Fruit fly (Drosophila melanogaster) whole organism, embryonic: ENCODE results near the gene Art3.
A peak's percentile ranks its signal among the peaks of the same experiment; 100 is the strongest.

Experiments
- C15 ChIP-seq: fragments of 200-800 bp; sonication (Bioruptor generic); IDR thresholded peaks from 3 replicates; pipeline ENCODE4 v1.3.6; 2022; ENCODE audit warnings: missing biosample characterization, missing genetic modification characterization
- CG11085 ChIP-seq: fragments of 200-800 bp; sonication (Bioruptor generic); IDR thresholded peaks from 2 replicates; pipeline ENCODE4 v1.3.6; 2022; ENCODE audit warnings: missing biosample characterization, missing genetic modification characterization
- CG11504 ChIP-seq: fragments of 200-800 bp; sonication (Bioruptor generic); optimal IDR thresholded peaks from 3 replicates; lab custom pipeline; 2019; ENCODE audit warnings: missing biosample characterization, mild to moderate bottlenecking, missing genetic modification characterization, moderate library complexity
- CG12299 ChIP-seq: fragments of 200-800 bp; sonication (Bioruptor generic); optimal IDR thresholded peaks from 2 replicates; lab custom pipeline; 2018; ENCODE audit warnings: missing biosample characterization, mild to moderate bottlenecking, missing genetic modification characterization
- CG12769 ChIP-seq: fragments of 200-800 bp; sonication (Bioruptor generic); optimal IDR thresholded peaks from 2 replicates; lab custom pipeline; 2019; ENCODE audit warnings: missing biosample characterization, mild to moderate bottlenecking, missing genetic modification characterization, moderate library complexity
- CG1647 ChIP-seq: fragments of 200-800 bp; sonication (Bioruptor generic); optimal IDR thresholded peaks from 3 replicates; lab custom pipeline; 2016; ENCODE audit warnings: missing biosample characterization, missing genetic modification characterization
- CG16815 ChIP-seq: fragments of 200-800 bp; sonication (Bioruptor generic); optimal IDR thresholded peaks from 3 replicates; lab custom pipeline; 2017; ENCODE audit warnings: missing biosample characterization, mild to moderate bottlenecking, missing genetic modification characterization
- CG17912 ChIP-seq: fragments of 200-800 bp; sonication (Bioruptor generic); optimal IDR thresholded peaks from 2 replicates; lab custom pipeline; 2018; ENCODE audit warnings: missing biosample characterization, mild to moderate bottlenecking, missing genetic modification characterization
- CG1792 ChIP-seq: fragments of 200-800 bp; sonication (Bioruptor generic); optimal IDR thresholded peaks from 2 replicates; lab custom pipeline; 2016; ENCODE audit warnings: missing biosample characterization, missing genetic modification characterization
- CG18476 ChIP-seq: fragments of 200-800 bp; sonication (Bioruptor generic); optimal IDR thresholded peaks from 2 replicates; lab custom pipeline; 2016; ENCODE audit warnings: missing biosample characterization, mild to moderate bottlenecking, missing genetic modification characterization
- CG2116 ChIP-seq: fragments of 200-800 bp; sonication (Bioruptor generic); optimal IDR thresholded peaks from 3 replicates; lab custom pipeline; 2018; ENCODE audit warnings: missing biosample characterization, mild to moderate bottlenecking, missing genetic modification characterization
- CG2129 ChIP-seq: fragments of 200-800 bp; sonication (Bioruptor generic); IDR thresholded peaks from 2 replicates; pipeline ENCODE4 v1.3.6; 2022; ENCODE audit warnings: missing biosample characterization, missing genetic modification characterization; ENCODE audit not compliant: partially characterized antibody
- CG32532 ChIP-seq: fragments of 200-800 bp; sonication (Bioruptor generic); IDR thresholded peaks from 2 replicates; pipeline ENCODE4 v1.3.6; 2022; ENCODE audit warnings: missing biosample characterization, missing genetic modification characterization
- CG33213 ChIP-seq: fragments of 200-800 bp; sonication (Bioruptor generic); optimal IDR thresholded peaks from 3 replicates; lab custom pipeline; 2016; ENCODE audit warnings: missing biosample characterization, missing genetic modification characterization
- CG4854 ChIP-seq: fragments of 200-800 bp; sonication (Bioruptor generic); optimal IDR thresholded peaks from 2 replicates; lab custom pipeline; 2016; ENCODE audit warnings: missing biosample characterization, missing genetic modification characterization, inconsistent platforms
- CG5180 ChIP-seq: fragments of 200-800 bp; sonication (Bioruptor generic); optimal IDR thresholded peaks from 3 replicates; lab custom pipeline; 2017; ENCODE audit warnings: missing biosample characterization, missing genetic modification characterization, mild to moderate bottlenecking, moderate library complexity, missing genetic modification reagents
- CG5953 ChIP-seq: fragments of 200-800 bp; sonication (Bioruptor generic); IDR thresholded peaks from 2 replicates; pipeline ENCODE4 v1.3.6; 2022; ENCODE audit warnings: missing biosample characterization, missing genetic modification characterization
- CG8290 ChIP-seq, 3 experiments: fragments of 200-800 bp; sonication (Bioruptor generic); optimal IDR thresholded peaks; 2 replicates each; lab custom pipeline; 2016 to 2019; ENCODE audit warnings: missing biosample characterization in 3 of 3, missing genetic modification characterization in 3 of 3, mild to moderate bottlenecking in 2 of 3, moderate library complexity in 1 of 3
- Camta ChIP-seq: fragments of 200-800 bp; sonication (Bioruptor generic); optimal IDR thresholded peaks from 2 replicates; lab custom pipeline; 2016; ENCODE audit warnings: missing biosample characterization, missing genetic modification characterization
- D19A ChIP-seq: fragments of 200-800 bp; optimal IDR thresholded peaks from 3 replicates; lab custom pipeline; 2019; ENCODE audit warnings: missing biosample characterization, mild to moderate bottlenecking, missing genetic modification characterization, moderate library complexity
- Deaf1 ChIP-seq: fragments of 200-800 bp; optimal IDR thresholded peaks from 3 replicates; lab custom pipeline; 2019; ENCODE audit warnings: missing biosample characterization, mild to moderate bottlenecking, missing genetic modification characterization, moderate library complexity
- Dll ChIP-seq: fragments of 200-800 bp; sonication (Bioruptor generic); IDR thresholded peaks from 4 replicates; pipeline ENCODE4 v1.3.6; 2022; ENCODE audit warnings: missing biosample characterization, missing genetic modification characterization; ENCODE audit not compliant: partially characterized antibody
- Doc2 ChIP-seq: fragments of 200-800 bp; sonication (Bioruptor generic); IDR thresholded peaks from 2 replicates; pipeline ENCODE4 v1.3.6; 2022; ENCODE audit warnings: missing biosample characterization, missing genetic modification characterization
- Ets97D ChIP-seq: fragments of 200-800 bp; sonication (Bioruptor generic); optimal IDR thresholded peaks from 3 replicates; lab custom pipeline; 2016; ENCODE audit warnings: missing biosample characterization, missing genetic modification characterization
- Hr78 ChIP-seq, 2 experiments: fragments of 200-800 bp in 1 of 2; fragments of >200 bp in 1 of 2; sonication (Bioruptor generic) in 1 of 2; optimal IDR thresholded peaks; 2 replicates each; lab custom pipeline; 2017 to 2019; ENCODE audit warnings: missing biosample characterization in 2 of 2, missing genetic modification characterization in 2 of 2, mild to moderate bottlenecking in 1 of 2, moderate library complexity in 1 of 2
- Taf1 ChIP-seq: fragments of 200-800 bp; sonication (Bioruptor generic); IDR thresholded peaks from 2 replicates; pipeline ENCODE4 v1.3.6; 2022; ENCODE audit warnings: missing biosample characterization, missing genetic modification characterization
- Xbp1 ChIP-seq: fragments of 200-800 bp; sonication (Bioruptor generic); optimal IDR thresholded peaks from 3 replicates; lab custom pipeline; 2016; ENCODE audit warnings: missing biosample characterization, mild to moderate bottlenecking, missing genetic modification characterization
- al ChIP-seq: fragments of 200-800 bp; sonication (Bioruptor generic); IDR thresholded peaks from 2 replicates; pipeline ENCODE4 v1.3.6; 2022; ENCODE audit warnings: missing biosample characterization, missing genetic modification characterization
- ap ChIP-seq: fragments of 200-800 bp; sonication (Bioruptor generic); IDR thresholded peaks from 2 replicates; pipeline ENCODE4 v1.3.6; 2022; ENCODE audit warnings: missing biosample characterization, missing genetic modification characterization
- cas ChIP-seq: fragments of 200-800 bp; sonication (Bioruptor generic); IDR thresholded peaks from 2 replicates; pipeline ENCODE4 v1.3.6; 2022; ENCODE audit warnings: missing biosample characterization, missing genetic modification characterization
- dm ChIP-seq: fragments of 200-800 bp; sonication (Bioruptor generic); optimal IDR thresholded peaks from 3 replicates; lab custom pipeline; 2016; ENCODE audit warnings: missing biosample characterization, missing genetic modification characterization
- en ChIP-seq: fragments of 200-800 bp; sonication (Bioruptor generic); optimal IDR thresholded peaks from 2 replicates; lab custom pipeline; 2016; ENCODE audit warnings: missing biosample characterization, missing genetic modification characterization
- fd64A ChIP-seq: fragments of 200-800 bp; sonication (Bioruptor generic); optimal IDR thresholded peaks from 3 replicates; lab custom pipeline; 2018; ENCODE audit warnings: missing biosample characterization, mild to moderate bottlenecking, missing genetic modification characterization
- gsb-n ChIP-seq: fragments of 200-800 bp; sonication (Bioruptor generic); optimal IDR thresholded peaks from 3 replicates; lab custom pipeline; 2018; ENCODE audit warnings: missing biosample characterization, mild to moderate bottlenecking, missing genetic modification characterization
- hkb ChIP-seq, 2 experiments: fragments of 200-800 bp in 1 of 2; fragments of >200 bp in 1 of 2; sonication (Bioruptor generic) in 1 of 2; IDR thresholded peaks in 1 of 2; optimal IDR thresholded peaks in 1 of 2; 2 replicates each; pipeline versions ENCODE4 v1.3.6 to Lab custom; 2017 to 2022; ENCODE audit warnings: missing biosample characterization in 1 of 2, missing genetic modification characterization in 1 of 2
- ind ChIP-seq: fragments of 200-800 bp; sonication (Bioruptor generic); optimal IDR thresholded peaks from 3 replicates; lab custom pipeline; 2016; ENCODE audit warnings: missing biosample characterization, missing genetic modification characterization
- ken ChIP-seq: fragments of 200-800 bp; sonication (Bioruptor generic); IDR thresholded peaks from 3 replicates; pipeline ENCODE4 v1.3.6; 2022; ENCODE audit warnings: missing biosample characterization, missing genetic modification characterization
- kni ChIP-seq: fragments of 200-800 bp; sonication (Bioruptor generic); optimal IDR thresholded peaks from 3 replicates; lab custom pipeline; 2017; ENCODE audit warnings: mild to moderate bottlenecking, missing biosample characterization, missing genetic modification reagents, missing genetic modification characterization
- mirr ChIP-seq: fragments of 200-800 bp; sonication (Bioruptor generic); optimal IDR thresholded peaks from 3 replicates; lab custom pipeline; 2018; ENCODE audit warnings: missing biosample characterization, mild to moderate bottlenecking, missing genetic modification characterization
- pros ChIP-seq: fragments of 200-800 bp; sonication (Bioruptor generic); optimal IDR thresholded peaks from 3 replicates; lab custom pipeline; 2019; ENCODE audit warnings: missing biosample characterization, mild to moderate bottlenecking, missing genetic modification characterization, moderate library complexity
- psq ChIP-seq: fragments of 200-800 bp; sonication (Bioruptor generic); optimal IDR thresholded peaks from 2 replicates; lab custom pipeline; 2017; ENCODE audit warnings: missing biosample characterization, missing genetic modification characterization
- schlank ChIP-seq: fragments of 200-800 bp; sonication (Bioruptor generic); optimal IDR thresholded peaks from 2 replicates; lab custom pipeline; 2018; ENCODE audit warnings: missing biosample characterization, mild to moderate bottlenecking, missing genetic modification characterization
- sens ChIP-seq: fragments of 200-800 bp; sonication (Bioruptor generic); peaks from one replicate; lab custom pipeline; 2016; ENCODE audit warnings: missing biosample characterization, missing genetic modification characterization
- sr ChIP-seq: fragments of 200-800 bp; sonication (Bioruptor generic); IDR thresholded peaks from 3 replicates; pipeline ENCODE4 v1.3.6; 2022; ENCODE audit warnings: missing biosample characterization, missing genetic modification characterization
- tx ChIP-seq: fragments of 200-800 bp; sonication (Bioruptor generic); optimal IDR thresholded peaks from 2 replicates; lab custom pipeline; 2016; ENCODE audit warnings: missing biosample characterization, missing genetic modification characterization
- unc-4 ChIP-seq: fragments of 200-800 bp; sonication (Bioruptor generic); IDR thresholded peaks from 2 replicates; pipeline ENCODE4 v1.3.6; 2022; ENCODE audit warnings: missing biosample characterization, missing genetic modification characterization; ENCODE audit not compliant: partially characterized antibody

Gene Art3

DNA sequence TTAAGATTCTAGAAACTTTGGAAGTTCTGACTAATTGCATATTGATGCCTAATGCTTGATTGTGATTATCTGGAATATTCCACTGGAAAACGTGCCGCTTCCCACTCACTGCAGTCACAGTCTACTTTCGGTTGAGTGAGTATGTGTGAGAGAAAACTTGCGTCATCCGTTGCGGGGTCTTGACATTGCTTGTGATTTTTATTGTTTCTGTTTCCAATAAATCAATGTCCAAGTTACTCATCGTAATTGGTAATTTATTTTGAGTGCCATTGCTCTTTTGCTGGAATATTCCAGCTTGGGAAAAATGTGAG, 13.8 kb upstream of the Art3 start (continued):
- TF ChIP-seq CG5180 (GFP tag; lab: Kevin White, UChicago): no peak
- TF ChIP-seq CG17912 (GFP tag; lab: Kevin White, UChicago): peak; percentile 64
- TF ChIP-seq ken (GFP tag; lab: Robert Waterston, UW): no peak
- TF ChIP-seq CG11504: no peak
- TF ChIP-seq Deaf1 (tag; lab: Kevin White, UChicago): no peak
- peak; percentile 70 for TF ChIP-seq sr (GFP tag; lab: Robert Waterston, UW)
- TF ChIP-seq CG4854 (GFP tag; lab: Kevin White, UChicago): no peak
- TF ChIP-seq CG32532 (GFP tag; lab: Robert Waterston, UW): 0 out of 2 replicates have a peak, but pooled peaks have one; percentile 40
- no peak for TF ChIP-seq CG12299 (tag; lab: Kevin White, UChicago)
- TF ChIP-seq CG33213 (GFP tag; lab: Kevin White, UChicago): no peak
- TF ChIP-seq en (GFP tag; lab: Kevin White, UChicago): no peak
- no peak for TF ChIP-seq CG1647

DNA sequence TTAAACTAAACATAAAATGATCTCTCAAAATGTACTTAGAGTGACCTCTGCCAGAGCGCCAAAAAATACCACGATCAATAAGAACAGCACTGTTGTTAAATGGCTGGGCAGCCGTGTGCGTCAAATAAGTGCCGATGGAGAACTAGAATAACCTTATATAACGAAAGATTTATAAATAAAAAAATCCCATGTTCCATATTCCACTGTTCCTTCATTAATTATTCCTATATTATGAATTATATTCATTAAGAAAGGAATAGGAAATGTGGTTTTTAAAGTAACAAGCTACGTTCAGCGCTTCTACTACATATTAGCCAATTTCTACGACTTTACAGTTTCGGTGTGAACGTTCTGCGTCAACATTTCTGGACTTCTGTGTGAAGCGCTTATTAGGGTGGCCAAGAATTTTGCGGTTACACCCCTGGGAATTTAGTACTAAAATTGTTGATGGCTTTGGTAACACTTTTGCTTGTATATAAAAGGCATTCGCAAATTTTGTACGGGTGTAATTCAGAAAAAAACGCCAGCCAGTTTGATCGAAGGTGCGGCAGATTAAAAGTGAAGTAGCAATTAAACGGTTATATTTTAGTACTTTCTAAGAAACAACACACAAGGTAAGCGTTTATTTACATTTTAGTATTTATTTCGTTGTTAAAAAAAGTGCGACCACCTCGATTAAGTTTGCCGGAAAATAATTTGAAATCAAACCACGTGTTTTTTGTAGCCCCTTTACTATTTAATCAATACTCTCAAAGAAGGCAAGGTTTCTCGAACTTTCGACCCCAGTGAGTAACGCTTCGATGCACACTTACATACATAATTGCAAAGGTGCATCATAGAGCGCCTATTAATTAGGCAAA, 13.2 kb upstream of the Art3 start, which contains the start of the genes tefu and Hsc70-4:
Gene tefu (minus strand): TSS at position 51 of the 860 bp plus-strand sequence.
Gene Hsc70-4 (plus strand): TSS at position 502 of the 860 bp plus-strand sequence.
- no peak for TF ChIP-seq D19A (tag; lab: Kevin White, UChicago)
- TF ChIP-seq gsb-n (tag; lab: Kevin White, UChicago): peak; percentile 55
- TF ChIP-seq CG11085 (GFP tag; lab: Robert Waterston, UW): peak; percentile 78
- TF ChIP-seq CG16815 (GFP tag; lab: Kevin White, UChicago): peak; percentile 81
- peak; percentile 72 for TF ChIP-seq Ets97D
- no peak for TF ChIP-seq psq (GFP tag; lab: Kevin White, UChicago)
- peak; percentile 86 for TF ChIP-seq ind
- TF ChIP-seq CG12769: no peak
- no peak for TF ChIP-seq CG2129 (GFP tag; lab: Robert Waterston, UW)
- no peak for TF ChIP-seq fd64A (GFP tag; lab: Kevin White, UChicago)
- peak; percentile 55; the same call in 1 of the 3 replicates for TF ChIP-seq C15 (GFP tag; lab: Robert Waterston, UW)
- TF ChIP-seq CG33213 (GFP tag; lab: Kevin White, UChicago): peak; percentile 55
- TF ChIP-seq CG8290 (GFP tag; optimal IDR thresholded peaks at IDR 0.05; lab: Kevin White, UChicago): peak; percentile 79
- peak in 1 of 2 experiments; percentile 72 for TF ChIP-seq CG8290 (tag; optimal IDR thresholded peaks at IDR 0.05; lab: Kevin White, UChicago)
- TF ChIP-seq CG5953 (GFP tag; lab: Robert Waterston, UW): 0 out of 2 replicates have a peak, but pooled peaks have one; percentile 34
- TF ChIP-seq ap (GFP tag; lab: Robert Waterston, UW): peak; percentile 65; the same call in 1 of the 2 replicates
- peak; percentile 97 for TF ChIP-seq CG2116 (GFP tag; lab: Kevin White, UChicago)
- TF ChIP-seq unc-4 (GFP tag; lab: Robert Waterston, UW): peak; percentile 26; the same call in 1 of the 2 replicates
- no peak; the same call in 1 of the 2 replicates for TF ChIP-seq Taf1
- no peak for TF ChIP-seq mirr
- peak; percentile 55 for TF ChIP-seq CG1792 (GFP tag; lab: Kevin White, UChicago)
- peak; percentile 86 for TF ChIP-seq sens
- no peak; the same call in 1 of the 2 replicates for TF ChIP-seq cas (GFP tag; lab: Robert Waterston, UW)
- peak; percentile 28 for TF ChIP-seq schlank
- peak; percentile 90 for TF ChIP-seq Xbp1 (GFP tag; lab: Kevin White, UChicago)
- TF ChIP-seq pros (GFP tag; lab: Kevin White, UChicago): no peak
- peak; percentile 60 for TF ChIP-seq tx (GFP tag; lab: Kevin White, UChicago)
- peak; percentile 82 for TF ChIP-seq al (GFP tag; lab: Robert Waterston, UW)
- TF ChIP-seq CG18476 (GFP tag; lab: Kevin White, UChicago): peak; percentile 33
- no peak for TF ChIP-seq Doc2
- peak; percentile 91 for TF ChIP-seq hkb (optimal IDR thresholded peaks at IDR 0.05; lab: Kevin White, UChicago)
- peak; percentile 42 for TF ChIP-seq hkb (GFP tag; IDR thresholded peaks at IDR 0.05; lab: Robert Waterston, UW)
- TF ChIP-seq Camta (GFP tag; lab: Kevin White, UChicago): peak; percentile 61
- TF ChIP-seq Hr78 (GFP tag; optimal IDR thresholded peaks at IDR 0.05; lab: Kevin White, UChicago): peak in 1 of 2 experiments; percentile 77
- TF ChIP-seq Dll (GFP tag; lab: Robert Waterston, UW): no peak
- TF ChIP-seq kni: peak; percentile 54
- TF ChIP-seq dm: peak; percentile 61
